Fruit fly (Drosophila melanogaster): ENCODE data around the gene Rcd-1r.
A peak's percentile ranks its signal among the peaks of the same experiment; 100 is the strongest.

The Rcd-1r gene

dm6 chr2L:9010267-9010666 is 3.6 kb downstream of the Rcd-1r start, which contains the start of gene CG9568:
Gene CG9568, plus strand, starts transcription at chr2L:9010583.
- TF ChIP-seq Hr83 (GFP tag; optimal IDR thresholded peaks at IDR 0.05; ENCODE audit: poor library complexity, severe bottlenecking) (no peak), Rel (GFP tag; optimal IDR thresholded peaks at IDR 0.05) (no peak), Rel (tag; optimal IDR thresholded peaks at IDR 0.05) (peak; percentile 98), Dfd (GFP tag; optimal IDR thresholded peaks at IDR 0.05) (no peak), rgr (GFP tag; optimal IDR thresholded peaks at IDR 0.05) (peak; percentile 10), Mio (GFP tag; optimal IDR thresholded peaks at IDR 0.05) (no peak), CrebA (GFP tag; optimal IDR thresholded peaks at IDR 0.05; ENCODE audit: borderline replicate concordance) (peak; percentile 78), Sp1 (GFP tag; optimal IDR thresholded peaks at IDR 0.05) (peak; percentile 40)

dm6 chr2L:8998237-8998636 is 15.6 kb downstream of the Rcd-1r start, which contains the start of gene Try29F:
Gene Try29F, plus strand, starts transcription at chr2L:8998537.
- TF ChIP-seq Sp1 (GFP tag; optimal IDR thresholded peaks at IDR 0.05): no peak
- no peak for TF ChIP-seq Dfd (GFP tag; optimal IDR thresholded peaks at IDR 0.05)
- no peak for TF ChIP-seq Abd-B (GFP tag; optimal IDR thresholded peaks at IDR 0.05)
- no peak for TF ChIP-seq OdsH (GFP tag; optimal IDR thresholded peaks at IDR 0.05)
- no peak for TF ChIP-seq sage (GFP tag; optimal IDR thresholded peaks at IDR 0.05)
- no peak for TF ChIP-seq tai (GFP tag; optimal IDR thresholded peaks at IDR 0.05)

- no peak for TF ChIP-seq lola (GFP tag; optimal IDR thresholded peaks at IDR 0.05)
- peak; percentile 75 for TF ChIP-seq sv (GFP tag; optimal IDR thresholded peaks at IDR 0.05)
- TF ChIP-seq tai (GFP tag; optimal IDR thresholded peaks at IDR 0.05): peak; percentile 83
- TF ChIP-seq CG9705 (GFP tag; optimal IDR thresholded peaks at IDR 0.05): peak; percentile 56
- TF ChIP-seq Dif (GFP tag; optimal IDR thresholded peaks at IDR 0.05; ENCODE audit: partially characterized antibody): no peak
- TF ChIP-seq fru (GFP tag; optimal IDR thresholded peaks at IDR 0.05): peak; percentile 91
- peak; percentile 73 for TF ChIP-seq woc (GFP tag; optimal IDR thresholded peaks at IDR 0.05)
- TF ChIP-seq Sp1 (GFP tag; optimal IDR thresholded peaks at IDR 0.05): peak; percentile 60
- no peak for TF ChIP-seq jim (GFP tag; optimal IDR thresholded peaks at IDR 0.05)
- TF ChIP-seq psq (GFP tag; optimal IDR thresholded peaks at IDR 0.05): peak; percentile 73
- peak; percentile 66 for TF ChIP-seq Jra (GFP tag; optimal IDR thresholded peaks at IDR 0.05)
- TF ChIP-seq Vsx2 (GFP tag; optimal IDR thresholded peaks at IDR 0.05; ENCODE audit: partially characterized antibody): no peak
- TF ChIP-seq pan (optimal IDR thresholded peaks at IDR 0.05): no peak
- no peak for TF ChIP-seq sage (GFP tag; optimal IDR thresholded peaks at IDR 0.05)
- no peak for TF ChIP-seq Rel (GFP tag; optimal IDR thresholded peaks at IDR 0.05)
- no peak for TF ChIP-seq Rel (tag; optimal IDR thresholded peaks at IDR 0.05)
- TF ChIP-seq Hnf4 (GFP tag; optimal IDR thresholded peaks at IDR 0.05): peak; percentile 82
- TF ChIP-seq Dfd (GFP tag; optimal IDR thresholded peaks at IDR 0.05): no peak
- TF ChIP-seq GATAd (GFP tag; optimal IDR thresholded peaks at IDR 0.05): peak; percentile 75
- TF ChIP-seq Hr78 (GFP tag; optimal IDR thresholded peaks at IDR 0.05): no peak
- TF ChIP-seq dl (GFP tag; optimal IDR thresholded peaks at IDR 0.05; ENCODE audit: insufficient read depth in 1 of 2, partially characterized antibody in 2 of 2): no peak
- TF ChIP-seq Hr83 (GFP tag; optimal IDR thresholded peaks at IDR 0.05; ENCODE audit: poor library complexity, severe bottlenecking): peak; percentile 53
- peak; percentile 62 for TF ChIP-seq rgr (GFP tag; optimal IDR thresholded peaks at IDR 0.05)
- TF ChIP-seq Mio (GFP tag; optimal IDR thresholded peaks at IDR 0.05): no peak
- TF ChIP-seq h (GFP tag; optimal IDR thresholded peaks at IDR 0.05): peak; percentile 56
- TF ChIP-seq N (GFP tag; optimal IDR thresholded peaks at IDR 0.05): no peak
- TF ChIP-seq OdsH (GFP tag; optimal IDR thresholded peaks at IDR 0.05): peak; percentile 51
- TF ChIP-seq Myc (optimal IDR thresholded peaks at IDR 0.05): peak; percentile 15
- peak; percentile 94 for TF ChIP-seq ey (GFP tag; optimal IDR thresholded peaks at IDR 0.05)
- peak; percentile 70 for TF ChIP-seq dmrt93B (GFP tag; optimal IDR thresholded peaks at IDR 0.05)
- peak; percentile 20 for TF ChIP-seq dsf (GFP tag; optimal IDR thresholded peaks at IDR 0.05; ENCODE audit: borderline replicate concordance)
- TF ChIP-seq usp (GFP tag; optimal IDR thresholded peaks at IDR 0.05): no peak
- peak; percentile 7 to 94 for TF ChIP-seq foxo (GFP tag; optimal IDR thresholded peaks at IDR 0.05)
- no peak for TF ChIP-seq CG32264 (GFP tag; optimal IDR thresholded peaks at IDR 0.05)
- TF ChIP-seq brk (GFP tag; optimal IDR thresholded peaks at IDR 0.05): peak; percentile 84
- peak; percentile 78 for TF ChIP-seq HLH106 (tag; optimal IDR thresholded peaks at IDR 0.05)
- no peak for TF ChIP-seq Abd-B (GFP tag; optimal IDR thresholded peaks at IDR 0.05)
- peak; percentile 44 for TF ChIP-seq br (GFP tag; optimal IDR thresholded peaks at IDR 0.05)
- TF ChIP-seq CrebA (GFP tag; optimal IDR thresholded peaks at IDR 0.05; ENCODE audit: borderline replicate concordance): no peak
Measured at dm6 chr2L:8997285-8997684, 16.6 kb downstream of the Rcd-1r start, which contains the start of the genes alien and CG18661. Gene alien, minus strand, starts transcription at chr2L:8997379. Gene CG18661, plus strand, starts transcription at chr2L:8997605.

Data from whole organism, wandering third instar larva.